Fruit fly (Drosophila melanogaster) whole organism, embryonic: ENCODE data around the gene CG2854.

ENCODE experiments used
- Adf1 ChIP-seq: fragments of 200-800 bp; sonication (Bioruptor generic); IDR thresholded peaks from 2 replicates; pipeline ENCODE4 v1.3.6; 2022; ENCODE audit warnings: missing biosample characterization, missing genetic modification characterization
- Aef1 ChIP-seq: fragments of 200-800 bp; sonication (Bioruptor generic); IDR thresholded peaks from 3 replicates; pipeline ENCODE4 v1.3.6; 2022; ENCODE audit warnings: missing biosample characterization, missing genetic modification characterization
- B-H2 ChIP-seq: fragments of 200-800 bp; sonication (Bioruptor generic); optimal IDR thresholded peaks from 2 replicates; lab custom pipeline; 2018; ENCODE audit warnings: missing biosample characterization, mild to moderate bottlenecking, missing genetic modification characterization
- CG1024 ChIP-seq: fragments of 200-800 bp; sonication (Bioruptor generic); IDR thresholded peaks from 2 replicates; pipeline ENCODE4 v1.3.6; 2022; ENCODE audit warnings: missing biosample characterization, missing genetic modification characterization
- CG10431 ChIP-seq: fragments of 200-800 bp; sonication (Bioruptor generic); optimal IDR thresholded peaks from 3 replicates; lab custom pipeline; 2018; ENCODE audit warnings: missing biosample characterization, mild to moderate bottlenecking, missing genetic modification characterization
- CG10543 ChIP-seq: fragments of 200-800 bp; sonication (Bioruptor generic); optimal IDR thresholded peaks from 3 replicates; lab custom pipeline; 2017; ENCODE audit warnings: missing biosample characterization, mild to moderate bottlenecking, missing genetic modification characterization, moderate library complexity
- CG11398 ChIP-seq: fragments of 200-800 bp; sonication (Bioruptor generic); optimal IDR thresholded peaks from 2 replicates; lab custom pipeline; 2016; ENCODE audit warnings: missing biosample characterization, missing genetic modification characterization
- CG11723 ChIP-seq: fragments of 200-800 bp; sonication (Bioruptor generic); optimal IDR thresholded peaks from 2 replicates; lab custom pipeline; 2017; ENCODE audit warnings: missing biosample characterization, mild to moderate bottlenecking, missing genetic modification characterization
- CG12071 ChIP-seq: fragments of 200-800 bp; sonication (Bioruptor generic); optimal IDR thresholded peaks from 3 replicates; lab custom pipeline; 2018; ENCODE audit warnings: missing biosample characterization, mild to moderate bottlenecking, missing genetic modification characterization
- CG12104 ChIP-seq: fragments of 200-800 bp; sonication (Bioruptor generic); optimal IDR thresholded peaks from 3 replicates; lab custom pipeline; 2016; ENCODE audit warnings: missing biosample characterization, missing genetic modification characterization
- CG12744 ChIP-seq: fragments of 200-800 bp; sonication (Bioruptor generic); optimal IDR thresholded peaks from 2 replicates; lab custom pipeline; 2016; ENCODE audit warnings: missing biosample characterization, missing genetic modification characterization
- CG14050 ChIP-seq: fragments of 200-800 bp; sonication (Bioruptor generic); IDR thresholded peaks from 3 replicates; pipeline ENCODE4 v1.3.6; 2022; ENCODE audit warnings: missing biosample characterization, missing genetic modification characterization
- CG16815 ChIP-seq: fragments of 200-800 bp; sonication (Bioruptor generic); optimal IDR thresholded peaks from 3 replicates; lab custom pipeline; 2017; ENCODE audit warnings: missing biosample characterization, mild to moderate bottlenecking, missing genetic modification characterization
- CG18764 ChIP-seq: fragments of 200-800 bp; sonication (Bioruptor generic); optimal IDR thresholded peaks from 3 replicates; lab custom pipeline; 2016; ENCODE audit warnings: missing biosample characterization, missing genetic modification characterization
- CG34422 ChIP-seq: fragments of 200-800 bp; sonication (Bioruptor generic); IDR thresholded peaks from 3 replicates; pipeline ENCODE4 v1.3.6; 2022; ENCODE audit warnings: missing biosample characterization, missing genetic modification characterization
- CG5180 ChIP-seq: fragments of 200-800 bp; sonication (Bioruptor generic); optimal IDR thresholded peaks from 3 replicates; lab custom pipeline; 2017; ENCODE audit warnings: missing biosample characterization, missing genetic modification characterization, mild to moderate bottlenecking, moderate library complexity, missing genetic modification reagents
- CG7372 ChIP-seq: fragments of 200-800 bp; sonication (Bioruptor generic); IDR thresholded peaks from 2 replicates; pipeline ENCODE4 v1.3.6; 2022; ENCODE audit warnings: missing biosample characterization, missing genetic modification characterization
- CG8924 ChIP-seq: fragments of 200-800 bp; optimal IDR thresholded peaks from 3 replicates; lab custom pipeline; 2019; ENCODE audit warnings: missing biosample characterization, mild to moderate bottlenecking, missing genetic modification characterization, moderate library complexity
- CG9876 ChIP-seq: fragments of 200-800 bp; sonication (Bioruptor generic); optimal IDR thresholded peaks from 2 replicates; lab custom pipeline; 2016; ENCODE audit warnings: missing biosample characterization, missing genetic modification characterization
- CTCF ChIP-seq: fragments of 200-800 bp; sonication (Bioruptor generic); optimal IDR thresholded peaks from 2 replicates; lab custom pipeline; 2017; ENCODE audit warnings: missing biosample characterization, mild to moderate bottlenecking, missing genetic modification characterization, moderate library complexity
- CoRest ChIP-seq: fragments of 200-800 bp; sonication (Bioruptor generic); optimal IDR thresholded peaks from 3 replicates; lab custom pipeline; 2018; ENCODE audit warnings: missing biosample characterization, mild to moderate bottlenecking, missing genetic modification characterization, moderate library complexity
- Dbx ChIP-seq: fragments of 200-800 bp; sonication (Bioruptor generic); IDR thresholded peaks from 3 replicates; pipeline ENCODE4 v1.3.6; 2022; ENCODE audit warnings: missing biosample characterization, missing genetic modification characterization
- Fer3 ChIP-seq: fragments of 200-800 bp; sonication (Bioruptor generic); optimal IDR thresholded peaks from 2 replicates; lab custom pipeline; 2018; ENCODE audit warnings: missing biosample characterization, mild to moderate bottlenecking, missing genetic modification characterization, moderate library complexity
- HLH4C ChIP-seq: fragments of 200-800 bp; sonication (Bioruptor generic); IDR thresholded peaks from 3 replicates; pipeline ENCODE4 v1.3.6; 2022; ENCODE audit warnings: missing biosample characterization, missing genetic modification characterization; ENCODE audit not compliant: partially characterized antibody
- MESR4 ChIP-seq: fragments of 200-800 bp; sonication (Bioruptor generic); optimal IDR thresholded peaks from 2 replicates; lab custom pipeline; 2018; ENCODE audit warnings: missing biosample characterization, mild to moderate bottlenecking, missing genetic modification characterization, moderate library complexity
- Mad ChIP-seq: fragments of 200-800 bp; sonication (Bioruptor generic); optimal IDR thresholded peaks from 2 replicates; lab custom pipeline; 2016; ENCODE audit warnings: missing biosample characterization, missing genetic modification characterization
- NC2α ChIP-seq: fragments of 200-800 bp; sonication (Bioruptor generic); optimal IDR thresholded peaks from 2 replicates; lab custom pipeline; 2016; ENCODE audit warnings: missing biosample characterization, missing genetic modification characterization
- Oaz ChIP-seq: fragments of 200-800 bp; sonication (Bioruptor generic); IDR thresholded peaks from 2 replicates; pipeline ENCODE4 v1.3.6; 2022; ENCODE audit warnings: missing biosample characterization, missing genetic modification characterization
- Poxn ChIP-seq: fragments of 200-800 bp; sonication (Bioruptor generic); IDR thresholded peaks from 2 replicates; pipeline ENCODE4 v1.3.6; 2022; ENCODE audit warnings: missing biosample characterization, missing genetic modification characterization
- Rfx ChIP-seq: fragments of 200-800 bp; sonication (Bioruptor generic); IDR thresholded peaks from 2 replicates; pipeline ENCODE4 v1.3.6; 2022; ENCODE audit warnings: missing biosample characterization, missing genetic modification characterization
- Stat92E ChIP-seq, 3 experiments: fragments of >200 bp in 2 of 3; fragments of 200-800 bp in 1 of 3; sonication (Bioruptor generic) in 1 of 3; optimal IDR thresholded peaks; 2 replicates each; lab custom pipeline; 2017 to 2019; ENCODE audit warnings: missing biosample characterization in 3 of 3, missing genetic modification characterization in 3 of 3, mild to moderate bottlenecking in 1 of 3, moderate library complexity in 1 of 3
- Tbp ChIP-seq: fragments of >200 bp; optimal IDR thresholded peaks from 2 replicates; lab custom pipeline; 2018; ENCODE audit warnings: missing biosample characterization, missing genetic modification characterization
- ase ChIP-seq: fragments of 200-800 bp; sonication (Bioruptor generic); IDR thresholded peaks from 3 replicates; pipeline ENCODE4 v1.3.6; 2022; ENCODE audit warnings: missing biosample characterization, missing genetic modification characterization
- ash1 ChIP-seq: fragments of 200-800 bp; sonication (Bioruptor generic); optimal IDR thresholded peaks from 2 replicates; lab custom pipeline; 2018; ENCODE audit warnings: missing biosample characterization, mild to moderate bottlenecking, missing genetic modification characterization
- br ChIP-seq: fragments of >200 bp; optimal IDR thresholded peaks from 2 replicates; lab custom pipeline; 2017
- cato ChIP-seq: fragments of 200-800 bp; sonication (Bioruptor generic); optimal IDR thresholded peaks from 2 replicates; lab custom pipeline; 2016; ENCODE audit warnings: missing biosample characterization, missing genetic modification characterization, borderline replicate concordance
- croc ChIP-seq: fragments of 200-800 bp; sonication (Bioruptor generic); conservative IDR thresholded peaks from 3 replicates; pipeline ENCODE4 v1.3.6; 2022; ENCODE audit warnings: missing biosample characterization, missing genetic modification characterization
- crp ChIP-seq, 2 experiments: fragments of 200-800 bp; sonication (Bioruptor generic); optimal IDR thresholded peaks; 2 replicates in 1 of 2; 3 replicates in 1 of 2; lab custom pipeline; 2017; ENCODE audit warnings: missing biosample characterization in 2 of 2, missing genetic modification characterization in 2 of 2, mild to moderate bottlenecking in 1 of 2, moderate library complexity in 1 of 2
- dysf ChIP-seq: fragments of 200-800 bp; sonication (Bioruptor generic); IDR thresholded peaks from 3 replicates; pipeline ENCODE4 v1.3.6; 2022; ENCODE audit warnings: missing biosample characterization, missing genetic modification characterization
- fd96Cb ChIP-seq: fragments of 200-800 bp; sonication (Bioruptor generic); optimal IDR thresholded peaks from 2 replicates; lab custom pipeline; 2018; ENCODE audit warnings: missing biosample characterization, mild to moderate bottlenecking, missing genetic modification characterization, moderate library complexity
- fu2 ChIP-seq: fragments of 200-800 bp; sonication (Bioruptor generic); optimal IDR thresholded peaks from 2 replicates; lab custom pipeline; 2016; ENCODE audit warnings: missing biosample characterization, missing genetic modification characterization
- gsb ChIP-seq: fragments of 200-800 bp; sonication (Bioruptor generic); IDR thresholded peaks from 2 replicates; pipeline ENCODE4 v1.3.6; 2022; ENCODE audit warnings: missing biosample characterization, missing genetic modification characterization
- hb ChIP-seq: fragments of 200-800 bp; sonication (Bioruptor generic); IDR thresholded peaks from 3 replicates; pipeline ENCODE4 v1.3.6; 2022; ENCODE audit warnings: missing biosample characterization, missing genetic modification characterization; ENCODE audit not compliant: partially characterized antibody
- org-1 ChIP-seq: fragments of 200-800 bp; sonication (Bioruptor generic); optimal IDR thresholded peaks from 2 replicates; lab custom pipeline; 2017; ENCODE audit warnings: missing biosample characterization, missing genetic modification characterization
- pan ChIP-seq, 4 experiments: fragments of >200 bp in 3 of 4; fragments of 200-800 bp in 1 of 4; sonication (Bioruptor generic) in 1 of 4; optimal IDR thresholded peaks in 3 of 4; IDR thresholded peaks in 1 of 4; 2 replicates each; pipeline versions ENCODE4 v1.3.6 to Lab custom; 2017 to 2022; ENCODE audit warnings: missing biosample characterization in 2 of 4, missing genetic modification characterization in 2 of 4, mixed read lengths in 1 of 4
- pzg ChIP-seq: fragments of 200-800 bp; sonication (Bioruptor generic); optimal IDR thresholded peaks from 3 replicates; lab custom pipeline; 2018; ENCODE audit warnings: missing biosample characterization, mild to moderate bottlenecking, missing genetic modification characterization, moderate library complexity
- sqz ChIP-seq: fragments of 200-800 bp; sonication (Bioruptor generic); optimal IDR thresholded peaks from 3 replicates; lab custom pipeline; 2018; ENCODE audit warnings: missing biosample characterization, mild to moderate bottlenecking, missing genetic modification characterization
- stwl ChIP-seq: fragments of 200-800 bp; sonication (Bioruptor generic); optimal IDR thresholded peaks from 3 replicates; lab custom pipeline; 2018; ENCODE audit warnings: missing biosample characterization, mild to moderate bottlenecking, missing genetic modification characterization, moderate library complexity
- zfh1 ChIP-seq: fragments of 200-800 bp; sonication (Bioruptor generic); IDR thresholded peaks from 3 replicates; pipeline ENCODE4 v1.3.6; 2022; ENCODE audit warnings: missing biosample characterization, missing genetic modification characterization

Gene CG2854

dm6 chrX:2303771-2304513, 23.0 kb upstream of the CG2854 start (continued):
- TF ChIP-seq Mad (peak; percentile 93), CG12104 (GFP tag; lab: Kevin White, UChicago) (no peak), CG34422 (peak; percentile 82), cato (GFP tag; lab: Kevin White, UChicago) (peak; percentile 77), br (lab: Kevin White, UChicago) (no peak), CG10543 (peak; percentile 91), CG12744 (peak; percentile 80), CG16815 (peak; percentile 88), HLH4C (GFP tag; lab: Robert Waterston, UW) (no peak), CG9876 (GFP tag; lab: Kevin White, UChicago) (peak; percentile 83), Stat92E (GFP tag; optimal IDR thresholded peaks at IDR 0.05; lab: Kevin White, UChicago) (peak in 1 of 3 experiments; percentile 93), Tbp (GFP tag; lab: Kevin White, UChicago) (no peak), CoRest (tag; lab: Kevin White, UChicago) (peak; percentile 90), sqz (peak; percentile 100), CTCF (GFP tag; lab: Kevin White, UChicago) (peak; percentile 7), org-1 (GFP tag; lab: Kevin White, UChicago) (peak; percentile 88), fd96Cb (tag; lab: Kevin White, UChicago) (peak; percentile 82), ase (GFP tag; lab: Robert Waterston, UW) (peak; percentile 64; the same call in 1 of the 3 replicates), Aef1 (GFP tag; lab: Robert Waterston, UW) (peak; percentile 84), Dbx (GFP tag; lab: Robert Waterston, UW) (peak; percentile 85), CG14050 (GFP tag; lab: Robert Waterston, UW) (peak; percentile 83), dysf (GFP tag; lab: Robert Waterston, UW) (peak; percentile 86), ash1 (GFP tag; lab: Kevin White, UChicago) (peak; percentile 22), stwl (tag; lab: Kevin White, UChicago) (no peak), CG18764 (peak; percentile 76), B-H2 (GFP tag; lab: Kevin White, UChicago) (peak; percentile 50), Poxn (GFP tag; lab: Robert Waterston, UW) (peak; percentile 32; the same call in 1 of the 2 replicates), NC2α (peak; percentile 86), hb (no peak), Fer3 (tag; lab: Kevin White, UChicago) (peak; percentile 83), CG10431 (GFP tag; lab: Kevin White, UChicago) (peak; percentile 59), fu2 (GFP tag; lab: Kevin White, UChicago) (peak; percentile 94), MESR4 (GFP tag; lab: Kevin White, UChicago) (peak; percentile 26), CG5180 (GFP tag; lab: Kevin White, UChicago) (peak; percentile 70), CG1024 (GFP tag; lab: Robert Waterston, UW) (peak; percentile 55; the same call in 1 of the 2 replicates), CG11723 (GFP tag; lab: Kevin White, UChicago) (peak; percentile 85), pan (optimal IDR thresholded peaks at IDR 0.05; lab: Kevin White, UChicago) (no peak), pan (GFP tag; optimal IDR thresholded peaks at IDR 0.05 in 1 of 2, IDR thresholded peaks at IDR 0.05 in 1 of 2) (peak in 1 of 2 experiments; percentile 82), CG8924 (tag; lab: Kevin White, UChicago) (peak; percentile 92), crp (GFP tag; optimal IDR thresholded peaks at IDR 0.05; lab: Kevin White, UChicago) (peak in 1 of 2 experiments; percentile 45), CG12071 (peak; percentile 89), gsb (GFP tag; lab: Robert Waterston, UW) (peak; percentile 69), pzg (GFP tag; lab: Kevin White, UChicago) (no peak), croc (GFP tag; lab: Robert Waterston, UW) (peak; percentile 73), zfh1 (GFP tag; lab: Robert Waterston, UW) (peak; percentile 83), CG7372 (peak; percentile 53), Adf1 (GFP tag; lab: Robert Waterston, UW) (peak; percentile 80), Oaz (GFP tag; lab: Robert Waterston, UW) (peak; percentile 74), CG11398 (GFP tag; lab: Kevin White, UChicago) (peak; percentile 88), Rfx (GFP tag; lab: Robert Waterston, UW) (peak; percentile 85)
